Fruit fly (Drosophila melanogaster) Kc167 (cell line): ENCODE measurements around the gene dls.

ENCODE experiments used
- Myc ChIP-seq: fragments of >200 bp; optimal IDR thresholded peaks from 2 replicates; lab custom pipeline; 2017; ENCODE audit warnings: missing external identifiers
- Sin3A ChIP-seq: fragments of >200 bp; optimal IDR thresholded peaks from 2 replicates; lab custom pipeline; 2018; ENCODE audit warnings: missing external identifiers
- ttk ChIP-seq: sonication (Bioruptor generic); optimal IDR thresholded peaks from 2 replicates; lab custom pipeline; 2017; ENCODE audit warnings: missing external identifiers

DNA sequence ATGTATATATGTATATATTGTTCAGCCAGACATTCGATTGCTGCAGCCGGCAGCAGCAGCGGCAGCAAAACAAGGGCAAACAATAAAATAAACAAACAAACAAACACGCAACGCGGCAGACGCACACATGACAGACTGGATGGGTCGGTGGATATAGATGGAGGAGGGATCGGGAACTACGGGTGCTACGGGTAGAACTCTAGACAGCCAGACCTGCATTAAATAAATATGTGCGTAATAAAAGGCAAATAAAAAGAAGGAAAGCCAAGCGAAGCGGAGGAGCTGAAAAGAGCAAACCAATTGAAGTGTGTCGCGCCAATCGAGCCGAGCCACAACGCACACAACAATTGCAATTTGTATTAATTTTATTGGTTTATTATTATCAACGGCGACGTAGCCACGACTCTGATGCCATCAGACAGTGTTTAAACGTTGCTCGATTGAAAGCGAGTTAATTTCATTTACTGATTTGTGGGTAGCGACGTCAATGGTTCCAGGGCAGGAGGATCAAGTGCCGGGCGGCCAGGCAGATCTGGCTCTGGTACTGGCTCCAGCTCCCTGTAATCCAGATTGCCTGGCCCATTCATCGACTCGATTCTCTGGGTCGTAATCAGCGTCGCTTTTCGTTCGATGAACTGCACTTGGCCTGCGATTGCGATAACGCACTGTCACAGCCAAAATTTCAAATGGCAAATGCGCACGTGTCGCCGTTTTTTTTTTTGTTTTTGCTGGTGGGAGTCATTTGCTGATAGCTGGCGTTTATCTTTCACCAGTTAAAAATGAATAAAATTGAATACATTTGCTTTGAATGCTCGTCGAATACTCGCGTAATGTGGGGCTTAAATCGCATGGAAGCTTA, 7.0 kb upstream of the dls start:
- TF ChIP-seq Sin3A (no peak), Myc (lab: Kevin White, UChicago) (no peak), ttk (lab: Kevin White, UChicago) (no peak)
